Worm (Caenorhabditis elegans) whole organism, L2 larva: ENCODE data around the gene wht-6.

ENCODE experiments used
- C34F6.9 ChIP-seq: fragments of 150-350 bp; optimal IDR thresholded peaks from 2 replicates; lab custom pipeline; 2014; ENCODE audit warnings: missing biosample characterization, missing genetic modification characterization
- ceh-82 ChIP-seq: fragments of 150-350 bp; optimal IDR thresholded peaks from 2 replicates; lab custom pipeline; 2014; ENCODE audit warnings: missing biosample characterization, missing genetic modification characterization
- dmd-4 ChIP-seq: sonication (generic microtip); optimal IDR thresholded peaks from 2 replicates; lab custom pipeline; 2017; ENCODE audit warnings: missing biosample characterization, missing genetic modification characterization
- egl-27 ChIP-seq: sonication (generic microtip); optimal IDR thresholded peaks from 3 replicates; lab custom pipeline; 2017; ENCODE audit warnings: missing biosample characterization, missing genetic modification reagents, missing genetic modification characterization
- lin-11 ChIP-seq: fragments of 150-350 bp; sonication (generic microtip); optimal IDR thresholded peaks from 2 replicates; lab custom pipeline; 2014; ENCODE audit warnings: missing biosample characterization, missing genetic modification characterization, inconsistent platforms, mixed read lengths
- lsy-2 ChIP-seq, 2 experiments: fragments of 150-350 bp in 1 of 2; sonication (generic microtip) in 1 of 2; optimal IDR thresholded peaks; 2 replicates each; lab custom pipeline; 2014 to 2017; ENCODE audit warnings: missing biosample characterization in 2 of 2, missing genetic modification characterization in 2 of 2
- mdl-1 ChIP-seq, 2 experiments: fragments of 150-350 bp in 1 of 2; sonication (generic microtip) in 1 of 2; optimal IDR thresholded peaks; 2 replicates each; lab custom pipeline; 2017; ENCODE audit warnings: missing biosample characterization in 2 of 2, missing genetic modification characterization in 2 of 2
- nhr-11 ChIP-seq: fragments of 150-350 bp; optimal IDR thresholded peaks from 2 replicates; lab custom pipeline; 2014; ENCODE audit warnings: missing biosample characterization, missing genetic modification characterization
- nhr-129 ChIP-seq: fragments of 150-350 bp; optimal IDR thresholded peaks from 2 replicates; lab custom pipeline; 2014; ENCODE audit warnings: missing biosample characterization, missing genetic modification characterization
- nhr-25 ChIP-seq: fragments of 150-350 bp; sonication (generic microtip); optimal IDR thresholded peaks from 3 replicates; lab custom pipeline; 2014; ENCODE audit warnings: missing biosample characterization, missing genetic modification characterization
- nhr-6 ChIP-seq: fragments of 150-350 bp; optimal IDR thresholded peaks from 2 replicates; lab custom pipeline; 2014; ENCODE audit warnings: missing biosample characterization, missing genetic modification characterization
- unc-39 ChIP-seq: fragments of 150-350 bp; optimal IDR thresholded peaks from 2 replicates; lab custom pipeline; 2014; ENCODE audit warnings: missing biosample characterization, missing genetic modification characterization
- unc-62 ChIP-seq: fragments of 150-350 bp; optimal IDR thresholded peaks from 2 replicates; lab custom pipeline; 2014; ENCODE audit warnings: missing biosample characterization, missing genetic modification reagents, missing genetic modification characterization
- ztf-11 ChIP-seq: sonication (generic microtip); optimal IDR thresholded peaks from 2 replicates; lab custom pipeline; 2017; ENCODE audit warnings: missing biosample characterization, missing genetic modification characterization

DNA sequence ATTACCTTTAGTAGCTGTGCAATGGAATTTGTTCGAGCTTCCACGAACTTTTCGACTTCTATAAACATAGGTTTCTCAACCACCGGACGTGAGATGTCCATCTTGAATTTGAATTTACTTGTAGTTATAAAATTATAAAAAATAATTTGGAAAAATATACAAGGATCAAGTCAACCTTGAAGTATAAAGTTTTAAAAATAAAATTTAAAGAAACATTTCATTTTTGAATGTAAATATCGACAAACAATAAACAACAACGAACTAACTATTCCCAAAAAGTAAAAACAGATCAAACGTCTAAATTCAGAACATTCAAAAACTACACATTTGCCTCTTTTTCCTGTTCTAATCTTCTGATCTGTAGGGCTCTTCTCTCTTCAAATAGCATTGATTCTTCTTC, 40.7 kb upstream of the wht-6 start, which contains the start of gene popl-1:
- TF ChIP-seq nhr-25 (tag; lab: Kevin White, UChicago), result no peak
- TF ChIP-seq unc-62, result no peak
- no peak for TF ChIP-seq dmd-4 (tag; lab: Kevin White, UChicago)
- TF ChIP-seq egl-27 (tag; lab: Kevin White, UChicago), result no peak
- TF ChIP-seq nhr-129, result no peak
- TF ChIP-seq ztf-11 (tag; lab: Kevin White, UChicago), result no peak
- TF ChIP-seq nhr-11 (tag; lab: Kevin White, UChicago), result no peak
- no peak for TF ChIP-seq lin-11 (tag; lab: Kevin White, UChicago)
- TF ChIP-seq lsy-2 (tag; optimal IDR thresholded peaks at IDR 0.05; lab: Kevin White, UChicago), result no peak
- no peak for TF ChIP-seq C34F6.9
- no peak for TF ChIP-seq ceh-82 (tag; lab: Kevin White, UChicago)
- no peak for TF ChIP-seq nhr-6 (tag; lab: Kevin White, UChicago)
- TF ChIP-seq unc-39 (tag; lab: Kevin White, UChicago), result no peak
- no peak for TF ChIP-seq mdl-1 (tag; optimal IDR thresholded peaks at IDR 0.05; lab: Kevin White, UChicago)
